Fruit fly (Drosophila melanogaster): ENCODE results near the gene Hel89B.

- TF ChIP-seq CG34367 (tag; optimal IDR thresholded peaks at IDR 0.05) = no peak
- no peak for TF ChIP-seq EcR (GFP tag; optimal IDR thresholded peaks at IDR 0.05)
- no peak for TF ChIP-seq CG9948 (tag; optimal IDR thresholded peaks at IDR 0.05)
- no peak for TF ChIP-seq CG13204 (GFP tag; optimal IDR thresholded peaks at IDR 0.05)
- TF ChIP-seq CG12605 (GFP tag; IDR thresholded peaks at IDR 0.05) = no peak
- TF ChIP-seq fd96Ca (GFP tag; IDR thresholded peaks at IDR 0.05) = no peak
- TF ChIP-seq CG8301 (tag; optimal IDR thresholded peaks at IDR 0.05) = no peak
- TF ChIP-seq gl (tag; optimal IDR thresholded peaks at IDR 0.05) = no peak
- no peak for TF ChIP-seq CG17806 (tag; optimal IDR thresholded peaks at IDR 0.05)
- no peak for TF ChIP-seq Snoo (tag; optimal IDR thresholded peaks at IDR 0.05)
- no peak for TF ChIP-seq Pif1B (GFP tag; optimal IDR thresholded peaks at IDR 0.05)
- TF ChIP-seq rn (GFP tag; IDR thresholded peaks at IDR 0.05) = no peak
- TF ChIP-seq D1 (tag; optimal IDR thresholded peaks at IDR 0.05) = no peak
- TF ChIP-seq Pif1A (GFP tag; optimal IDR thresholded peaks at IDR 0.05) = no peak
These were observed 21.4 kb downstream of the Hel89B start for dm6 chr3R:15994573-15994869.

All from whole organism, pupa.